Worm (Caenorhabditis elegans) whole organism, L4 larva: ENCODE measurements around the gene str-261.

Source experiments
- F26F4.8 ChIP-seq: fragments of 200-800 bp; sonication (Bioruptor generic); conservative IDR thresholded peaks from 2 replicates; pipeline ENCODE4 v1.3.6; 2022; ENCODE audit warnings: missing genetic modification characterization, missing compliant biosample characterization
- Y105C5A.15 ChIP-seq: fragments of 200-800 bp; sonication (Bioruptor generic); IDR thresholded peaks from 2 replicates; pipeline ENCODE4 v1.3.6; 2022; ENCODE audit warnings: missing genetic modification characterization, missing compliant biosample characterization
- aha-1 ChIP-seq: fragments of 150-350 bp; peaks from one replicate; lab custom pipeline; 2014; ENCODE audit warnings: missing biosample characterization, missing genetic modification characterization
- attf-4 ChIP-seq: sonication (generic microtip); optimal IDR thresholded peaks from 3 replicates; lab custom pipeline; 2017; ENCODE audit warnings: missing biosample characterization, missing genetic modification characterization
- ceh-20 ChIP-seq: fragments of 200-800 bp; sonication (Bioruptor generic); IDR thresholded peaks from 2 replicates; pipeline ENCODE4 v1.3.6; 2022; ENCODE audit warnings: missing genetic modification reagents, missing genetic modification characterization, missing compliant biosample characterization
- daf-16 ChIP-seq, 3 experiments: sonication (generic microtip); optimal IDR thresholded peaks; 2 replicates each; lab custom pipeline; 2016 to 2017; ENCODE audit warnings: missing genetic modification characterization in 3 of 3, missing genetic modification reagents in 3 of 3, mild to moderate bottlenecking in 2 of 3, missing compliant biosample characterization in 2 of 3, missing biosample characterization in 1 of 3, moderate library complexity in 1 of 3
- daf-19 ChIP-seq: fragments of 200-800 bp; sonication (Bioruptor generic); conservative IDR thresholded peaks from 2 replicates; pipeline ENCODE4 v1.3.6; 2022; ENCODE audit warnings: missing genetic modification characterization, missing compliant biosample characterization
- dmd-6 ChIP-seq: fragments of 200-800 bp; sonication (Bioruptor generic); IDR thresholded peaks from 2 replicates; pipeline ENCODE4 v1.3.6; 2022; ENCODE audit warnings: missing genetic modification reagents, missing genetic modification characterization, missing compliant biosample characterization
- dpl-1 ChIP-seq: fragments of 150-350 bp; optimal IDR thresholded peaks from 2 replicates; lab custom pipeline; 2014; ENCODE audit warnings: missing biosample characterization, missing genetic modification reagents, missing genetic modification characterization
- dve-1 ChIP-seq: sonication (generic microtip); optimal IDR thresholded peaks from 2 replicates; lab custom pipeline; 2017; ENCODE audit warnings: antibody characterized with exemption, mild to moderate bottlenecking, missing genetic modification characterization, missing compliant biosample characterization; ENCODE audit not compliant: insufficient read depth
- egl-43 ChIP-seq: fragments of 200-800 bp; sonication (Bioruptor generic); IDR thresholded peaks from 2 replicates; pipeline ENCODE4 v1.3.6; 2022; ENCODE audit warnings: missing genetic modification reagents, missing genetic modification characterization, missing compliant biosample characterization
- hif-1 ChIP-seq, 2 experiments: sonication (generic microtip); optimal IDR thresholded peaks; 2 replicates each; lab custom pipeline; 2016 to 2017; ENCODE audit warnings: missing compliant biosample characterization in 2 of 2, missing genetic modification characterization in 2 of 2, missing genetic modification reagents in 2 of 2, missing genotype in 2 of 2, mild to moderate bottlenecking in 1 of 2
- hlh-11 ChIP-seq: fragments of 200-800 bp; sonication (Bioruptor generic); optimal IDR thresholded peaks from 2 replicates; lab custom pipeline; 2018; ENCODE audit warnings: mild to moderate bottlenecking, missing genetic modification characterization, missing compliant biosample characterization
- hlh-30 ChIP-seq: sonication (generic microtip); optimal IDR thresholded peaks from 2 replicates; lab custom pipeline; 2017; ENCODE audit warnings: antibody characterized with exemption, mild to moderate bottlenecking, missing genetic modification characterization, missing compliant biosample characterization; ENCODE audit not compliant: insufficient read depth
- hmg-1.1 ChIP-seq: fragments of 200-800 bp; sonication (Bioruptor generic); IDR thresholded peaks from 2 replicates; pipeline ENCODE4 v1.3.6; 2022; ENCODE audit warnings: missing genetic modification reagents, missing genetic modification characterization, missing compliant biosample characterization
- jun-1 ChIP-seq: fragments of 150-350 bp; optimal IDR thresholded peaks from 2 replicates; lab custom pipeline; 2014; ENCODE audit warnings: missing biosample characterization, missing genetic modification reagents, missing genetic modification characterization
- lsy-2 ChIP-seq, 2 experiments: fragments of 150-350 bp in 1 of 2; sonication (generic microtip) in 1 of 2; optimal IDR thresholded peaks; 2 replicates each; lab custom pipeline; 2014 to 2017; ENCODE audit warnings: missing biosample characterization in 2 of 2, missing genetic modification characterization in 2 of 2
- mdl-1 ChIP-seq, 2 experiments: fragments of 150-350 bp in 1 of 2; sonication (generic microtip) in 1 of 2; optimal IDR thresholded peaks; 2 replicates each; lab custom pipeline; 2014 to 2017; ENCODE audit warnings: missing biosample characterization in 2 of 2, missing genetic modification characterization in 2 of 2
- mdt-29 ChIP-seq: fragments of 200-800 bp; sonication (Bioruptor generic); IDR thresholded peaks from 2 replicates; pipeline ENCODE4 v1.3.6; 2022; ENCODE audit warnings: missing genetic modification reagents, missing genetic modification characterization, missing compliant biosample characterization
- mep-1 ChIP-seq: fragments of 150-350 bp; sonication (generic microtip); optimal IDR thresholded peaks from 3 replicates; lab custom pipeline; 2014; ENCODE audit warnings: missing biosample characterization, missing genetic modification characterization
- mes-2 ChIP-seq: sonication (generic microtip); optimal IDR thresholded peaks from 2 replicates; lab custom pipeline; 2016; ENCODE audit warnings: missing genotype, mild to moderate bottlenecking, missing genetic modification characterization, missing compliant biosample characterization; ENCODE audit not compliant: poor library complexity, severe bottlenecking
- mxl-2 ChIP-seq: fragments of 200-800 bp; sonication (Bioruptor generic); conservative IDR thresholded peaks from 2 replicates; pipeline ENCODE4 v1.3.6; 2022; ENCODE audit warnings: missing genetic modification reagents, missing genetic modification characterization, missing compliant biosample characterization
- nhr-11 ChIP-seq: fragments of 150-350 bp; optimal IDR thresholded peaks from 2 replicates; lab custom pipeline; 2014; ENCODE audit warnings: missing biosample characterization, missing genetic modification characterization
- nhr-28 ChIP-seq: fragments of 150-350 bp; optimal IDR thresholded peaks from 2 replicates; lab custom pipeline; 2014; ENCODE audit warnings: missing biosample characterization, missing genetic modification characterization
- nhr-76 ChIP-seq: fragments of 150-350 bp; optimal IDR thresholded peaks from 2 replicates; lab custom pipeline; 2014; ENCODE audit warnings: missing biosample characterization, missing genetic modification characterization
- nhr-77 ChIP-seq: fragments of 150-350 bp; optimal IDR thresholded peaks from 2 replicates; lab custom pipeline; 2014; ENCODE audit warnings: missing biosample characterization, missing genetic modification characterization
- pha-4 ChIP-seq, 2 experiments: fragments of 150-350 bp in 1 of 2; fragments of 200-800 bp in 1 of 2; sonication (Bioruptor generic) in 1 of 2; IDR thresholded peaks in 1 of 2; optimal IDR thresholded peaks in 1 of 2; 2 replicates each; pipeline versions ENCODE4 v1.3.6 to Lab custom; 2014 to 2022; ENCODE audit warnings: missing genetic modification characterization in 2 of 2, missing genetic modification reagents in 2 of 2, missing biosample characterization in 1 of 2, missing compliant biosample characterization in 1 of 2
- pqm-1 ChIP-seq: sonication (generic microtip); optimal IDR thresholded peaks from 2 replicates; lab custom pipeline; 2017; ENCODE audit warnings: missing biosample characterization, missing genetic modification characterization
- rbr-2 ChIP-seq: sonication (generic microtip); optimal IDR thresholded peaks from 2 replicates; lab custom pipeline; 2016; ENCODE audit warnings: missing genotype, missing genetic modification characterization, missing compliant biosample characterization
- sdz-12 ChIP-seq: fragments of 200-800 bp; sonication (Bioruptor generic); optimal IDR thresholded peaks from 2 replicates; lab custom pipeline; 2018; ENCODE audit warnings: mild to moderate bottlenecking, missing genetic modification characterization, missing compliant biosample characterization
- set-16 ChIP-seq: fragments of 200-800 bp; sonication (Bioruptor generic); IDR thresholded peaks from 2 replicates; pipeline ENCODE4 v1.3.6; 2022; ENCODE audit warnings: missing genetic modification reagents, missing genetic modification characterization, missing compliant biosample characterization
- skn-1 ChIP-seq: fragments of 150-350 bp; optimal IDR thresholded peaks from 2 replicates; lab custom pipeline; 2014; ENCODE audit warnings: missing biosample characterization, missing genetic modification characterization
- spr-1 ChIP-seq: sonication (generic microtip); optimal IDR thresholded peaks from 2 replicates; lab custom pipeline; 2016; ENCODE audit warnings: mild to moderate bottlenecking, missing genetic modification characterization, missing compliant biosample characterization
- spr-3 ChIP-seq: fragments of 200-800 bp; sonication (Bioruptor generic); optimal IDR thresholded peaks from 2 replicates; lab custom pipeline; 2018; ENCODE audit warnings: mild to moderate bottlenecking, missing genetic modification characterization, missing compliant biosample characterization
- tra-1 ChIP-seq: fragments of 200-800 bp; sonication (Bioruptor generic); IDR thresholded peaks from 2 replicates; pipeline ENCODE4 v1.3.6; 2022; ENCODE audit warnings: missing genetic modification reagents, missing genetic modification characterization, missing compliant biosample characterization
- unc-62 ChIP-seq, 3 experiments: fragments of 150-350 bp in 1 of 3; sonication (generic microtip); optimal IDR thresholded peaks in 2 of 3; peaks in 1 of 3; 1 replicate in 1 of 3; 2 replicates in 2 of 3; lab custom pipeline; 2014 to 2017; ENCODE audit warnings: missing biosample characterization in 3 of 3, missing genetic modification characterization in 3 of 3, missing genetic modification reagents in 3 of 3, missing genotype in 1 of 3
- zfp-2 ChIP-seq: sonication (generic microtip); optimal IDR thresholded peaks from 2 replicates; lab custom pipeline; 2016; ENCODE audit warnings: mild to moderate bottlenecking, missing genetic modification characterization, missing compliant biosample characterization
- zfp-3 ChIP-seq: fragments of 200-800 bp; sonication (Bioruptor generic); conservative IDR thresholded peaks from 2 replicates; pipeline ENCODE4 v1.3.6; 2022; ENCODE audit warnings: missing genetic modification reagents, missing genetic modification characterization, missing compliant biosample characterization
- zip-11 ChIP-seq: fragments of 200-800 bp; sonication (Bioruptor generic); IDR thresholded peaks from 2 replicates; pipeline ENCODE4 v1.3.6; 2022; ENCODE audit warnings: missing genetic modification characterization, missing compliant biosample characterization
- zip-2 ChIP-seq: fragments of 150-350 bp; optimal IDR thresholded peaks from 2 replicates; lab custom pipeline; 2014; ENCODE audit warnings: missing biosample characterization, missing genetic modification characterization
- ztf-11 ChIP-seq: fragments of 150-350 bp; optimal IDR thresholded peaks from 2 replicates; lab custom pipeline; 2014; ENCODE audit warnings: missing biosample characterization, missing genetic modification characterization

str-261 gene

DNA sequence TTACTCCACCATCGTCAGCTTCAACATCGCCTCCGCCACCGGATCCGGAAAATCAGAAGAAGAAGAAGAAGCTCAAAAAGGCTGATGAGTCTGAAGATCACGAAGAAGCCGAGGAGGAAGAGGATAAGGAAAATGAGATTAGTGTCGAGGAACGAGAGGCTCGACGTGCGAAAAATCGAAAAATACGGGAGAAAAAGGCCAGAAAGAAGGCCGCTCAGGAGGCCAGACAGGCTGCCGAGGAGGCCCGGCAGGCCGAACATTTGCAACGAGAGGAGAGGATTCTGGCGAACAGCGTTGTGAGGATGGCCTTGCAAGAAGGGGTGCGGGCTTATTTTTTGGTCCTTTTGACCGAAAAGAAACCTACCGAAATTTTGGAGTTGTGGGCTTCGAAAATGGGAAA, 29.1 kb upstream of the str-261 start:
- TF ChIP-seq unc-62 (GFP tag; optimal IDR thresholded peaks at IDR 0.05 in 1 of 2; lab: Kevin White, UChicago) (peak in 1 of 2 experiments; percentile 1), unc-62 (tag; optimal IDR thresholded peaks at IDR 0.05; lab: Kevin White, UChicago) (no peak), mes-2 (no peak), daf-16 (GFP tag; optimal IDR thresholded peaks at IDR 0.05; lab: Kevin White, UChicago) (no peak), daf-16 (tag; optimal IDR thresholded peaks at IDR 0.05; lab: Kevin White, UChicago) (no peak), skn-1 (tag; lab: Kevin White, UChicago) (no peak), nhr-77 (tag; lab: Kevin White, UChicago) (no peak), sdz-12 (GFP tag; lab: Kevin White, UChicago) (no peak), daf-19 (no peak), nhr-11 (tag; lab: Kevin White, UChicago) (no peak), aha-1 (tag; lab: Kevin White, UChicago) (peak; percentile 87), Y105C5A.15 (GFP tag; lab: Robert Waterston, UW) (no peak), hlh-11 (tag; lab: Kevin White, UChicago) (no peak), set-16 (GFP tag; lab: Robert Waterston, UW) (peak; percentile 71), zip-11 (GFP tag; lab: Robert Waterston, UW) (no peak), ceh-20 (GFP tag; lab: Robert Waterston, UW) (no peak), dmd-6 (no peak), mep-1 (tag; lab: Kevin White, UChicago) (no peak), tra-1 (GFP tag; lab: Robert Waterston, UW) (no peak), ztf-11 (tag; lab: Kevin White, UChicago) (no peak), nhr-76 (tag; lab: Kevin White, UChicago) (no peak)

ce11 chrIII:11046549-11046948, 27.8 kb upstream of the str-261 start:
- TF ChIP-seq hlh-11 (tag; lab: Kevin White, UChicago) = peak; percentile 43
- no peak for TF ChIP-seq attf-4
- no peak for TF ChIP-seq zfp-3 (GFP tag; lab: Robert Waterston, UW)
- no peak for TF ChIP-seq daf-16 (GFP tag; optimal IDR thresholded peaks at IDR 0.05; lab: Kevin White, UChicago)
- TF ChIP-seq daf-16 (tag; optimal IDR thresholded peaks at IDR 0.05; lab: Kevin White, UChicago) = peak; percentile 39
- no peak for TF ChIP-seq ceh-20 (GFP tag; lab: Robert Waterston, UW)
- TF ChIP-seq pqm-1 (tag; lab: Kevin White, UChicago) = peak; percentile 81
- TF ChIP-seq dmd-6 = peak; percentile 34; the same call in 1 of the 2 replicates
- peak; percentile 76 for TF ChIP-seq nhr-28 (tag; lab: Kevin White, UChicago)
- peak; percentile 30 for TF ChIP-seq dve-1 (tag; lab: Kevin White, UChicago)
- peak; percentile 3 for TF ChIP-seq mep-1 (tag; lab: Kevin White, UChicago)

DNA sequence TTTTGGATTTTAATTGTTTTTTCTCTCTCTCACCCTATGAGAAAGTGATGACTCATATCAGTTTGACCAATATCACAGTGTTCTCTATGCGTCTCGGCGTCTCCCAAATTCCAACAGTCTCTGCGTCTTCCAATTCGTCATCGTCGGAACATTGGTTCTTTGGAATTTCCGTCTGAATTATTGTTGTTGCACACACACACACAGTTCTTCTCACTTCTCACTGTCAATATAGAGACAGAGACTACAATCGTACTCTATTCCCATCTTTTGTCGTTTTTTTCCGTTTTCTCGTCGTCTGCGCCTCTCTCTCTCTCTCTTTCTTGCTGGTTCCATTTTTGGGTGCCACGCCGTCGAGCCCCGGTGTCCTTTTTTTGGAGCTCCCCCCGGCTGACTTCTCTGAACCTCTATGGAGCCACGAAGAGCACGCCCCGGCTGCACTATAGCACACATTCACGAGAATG, 23.6 kb upstream of the str-261 start:
- TF ChIP-seq jun-1 (tag; lab: Kevin White, UChicago) (peak; percentile 63), hif-1 (tag; optimal IDR thresholded peaks at IDR 0.05; lab: Kevin White, UChicago) (peak in 1 of 2 experiments; percentile 19), egl-43 (GFP tag; lab: Robert Waterston, UW) (0 out of 2 replicates have a peak, but pooled peaks have one; percentile 4), hlh-11 (tag; lab: Kevin White, UChicago) (peak; percentile 73), mxl-2 (no peak), pha-4 (GFP tag; IDR thresholded peaks at IDR 0.05; lab: Robert Waterston, UW) (0 out of 2 replicates have a peak, but pooled peaks have one; percentile 23), pha-4 (tag; optimal IDR thresholded peaks at IDR 0.05; lab: Kevin White, UChicago) (peak; percentile 50), mdt-29 (GFP tag; lab: Robert Waterston, UW) (no peak), F26F4.8 (GFP tag; lab: Robert Waterston, UW) (no peak), mdl-1 (tag; optimal IDR thresholded peaks at IDR 0.05; lab: Kevin White, UChicago) (peak; percentile 11 to 67), zfp-2 (no peak), dve-1 (tag; lab: Kevin White, UChicago) (peak; percentile 80), nhr-28 (tag; lab: Kevin White, UChicago) (peak; percentile 96), lsy-2 (tag; optimal IDR thresholded peaks at IDR 0.05; lab: Kevin White, UChicago) (peak in 1 of 2 experiments; percentile 15), hmg-1.1 (GFP tag; lab: Robert Waterston, UW) (0 out of 2 replicates have a peak, but pooled peaks have one; percentile 11), unc-62 (GFP tag; optimal IDR thresholded peaks at IDR 0.05 in 1 of 2; lab: Kevin White, UChicago) (peak in 1 of 2 experiments; percentile 78), unc-62 (tag; optimal IDR thresholded peaks at IDR 0.05; lab: Kevin White, UChicago) (no peak), nhr-77 (tag; lab: Kevin White, UChicago) (peak; percentile 55), set-16 (GFP tag; lab: Robert Waterston, UW) (peak; percentile 60), zfp-3 (GFP tag; lab: Robert Waterston, UW) (no peak), dpl-1 (GFP tag; lab: Kevin White, UChicago) (no peak), zip-2 (tag; lab: Kevin White, UChicago) (no peak), dmd-6 (0 out of 2 replicates have a peak, but pooled peaks have one; percentile 23), rbr-2 (tag; lab: Kevin White, UChicago) (peak; percentile 20), daf-16 (GFP tag; optimal IDR thresholded peaks at IDR 0.05; lab: Kevin White, UChicago) (no peak), daf-16 (tag; optimal IDR thresholded peaks at IDR 0.05; lab: Kevin White, UChicago) (peak; percentile 47), spr-3 (GFP tag; lab: Kevin White, UChicago) (no peak), spr-1 (tag; lab: Kevin White, UChicago) (no peak), pqm-1 (tag; lab: Kevin White, UChicago) (peak; percentile 44), mep-1 (tag; lab: Kevin White, UChicago) (peak; percentile 22), aha-1 (tag; lab: Kevin White, UChicago) (peak; percentile 97), mes-2 (peak; percentile 50), hlh-30 (peak; percentile 16)
